Worm (Caenorhabditis elegans) whole organism, L4/young adult: ENCODE measurements around the gene Y62E10A.19.

Experiments used
- W03F9.2 ChIP-seq: fragments of 150-350 bp; optimal IDR thresholded peaks from 2 replicates; lab custom pipeline; 2014; ENCODE audit warnings: missing biosample characterization, missing genetic modification characterization
- dao-5 ChIP-seq: sonication (generic microtip); optimal IDR thresholded peaks from 2 replicates; lab custom pipeline; 2016; ENCODE audit warnings: missing genotype, missing genetic modification characterization, moderate library complexity, missing compliant biosample characterization
- him-1 ChIP-seq: sonication (generic microtip); optimal IDR thresholded peaks from 2 replicates; lab custom pipeline; 2016; ENCODE audit warnings: missing genotype, missing genetic modification reagents, missing genetic modification characterization, missing compliant biosample characterization

Gene Y62E10A.19

DNA sequence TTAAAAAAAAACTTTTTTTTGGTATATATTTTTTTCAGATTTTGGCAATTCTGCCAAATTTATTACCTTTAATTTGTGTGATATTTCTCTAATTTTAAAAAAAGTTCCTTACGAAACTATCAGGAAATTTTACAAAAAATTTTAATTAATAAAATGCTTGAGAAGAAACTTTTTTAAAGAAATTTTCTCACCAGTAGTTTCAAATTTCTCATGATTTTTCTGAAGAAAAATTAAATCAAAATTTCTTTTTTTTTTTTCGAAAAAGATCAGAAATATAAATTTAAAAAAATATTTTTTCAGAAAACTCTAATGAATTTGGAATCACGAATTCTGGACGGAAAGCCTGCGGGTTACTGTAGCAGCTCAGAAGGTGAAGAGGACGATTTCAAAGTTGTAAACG is 30.4 kb downstream of the Y62E10A.19 start, which contains the start of gene mau-8:
Gene mau-8, plus strand, starts transcription at position 301 of the 400 bp plus-strand sequence.
- TF ChIP-seq W03F9.2 (tag; lab: Kevin White, UChicago): no peak

DNA sequence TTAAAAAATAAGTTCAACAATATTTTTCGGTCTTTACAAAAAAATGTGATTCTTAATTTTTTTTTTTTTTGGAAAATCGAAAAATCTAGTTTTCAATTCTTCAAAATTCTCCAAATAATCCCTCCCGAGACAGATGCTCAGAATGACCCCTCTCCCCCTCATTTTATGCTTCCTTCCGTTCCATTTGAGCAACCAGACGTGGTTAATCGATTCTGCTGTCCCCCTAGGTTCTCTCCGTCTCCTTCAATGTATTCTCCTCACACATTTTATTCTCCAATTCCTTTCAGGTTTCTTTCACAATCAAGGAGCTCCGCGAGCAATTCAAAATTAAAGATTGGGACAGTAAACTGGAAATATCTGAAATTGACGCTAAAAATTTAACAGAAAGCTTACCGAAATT is 33.2 kb downstream of the Y62E10A.19 start:
- TF ChIP-seq W03F9.2 (tag; lab: Kevin White, UChicago) (no peak), dao-5 (tag; lab: Kevin White, UChicago) (no peak), him-1 (tag; lab: Kevin White, UChicago) (no peak)

DNA sequence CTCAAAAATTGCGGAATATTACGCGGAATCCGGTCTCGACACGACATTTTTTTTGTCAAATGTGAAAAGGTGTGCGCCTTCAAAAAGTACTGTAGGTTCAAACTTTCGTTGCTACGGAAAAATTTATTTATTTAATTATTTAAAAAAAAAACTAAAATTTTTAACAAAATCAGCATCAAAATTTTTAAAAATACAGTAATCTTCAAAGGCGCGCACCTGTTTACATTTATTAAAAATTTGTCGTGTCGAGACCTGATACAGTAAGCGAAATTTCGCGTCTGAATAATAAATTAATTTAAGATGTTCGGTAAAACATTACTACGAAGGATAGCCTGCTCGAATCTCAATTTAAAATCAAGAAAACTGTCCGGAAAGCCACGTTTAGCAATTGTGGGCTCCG is 36.4 kb downstream of the Y62E10A.19 start, which contains the start of gene Y62E10A.6:
Gene Y62E10A.6, plus strand, starts transcription at position 301 of the 400 bp plus-strand sequence.
- TF ChIP-seq dao-5 (tag; lab: Kevin White, UChicago): no peak
- no peak for TF ChIP-seq W03F9.2 (tag; lab: Kevin White, UChicago)
- TF ChIP-seq him-1 (tag; lab: Kevin White, UChicago): no peak

DNA sequence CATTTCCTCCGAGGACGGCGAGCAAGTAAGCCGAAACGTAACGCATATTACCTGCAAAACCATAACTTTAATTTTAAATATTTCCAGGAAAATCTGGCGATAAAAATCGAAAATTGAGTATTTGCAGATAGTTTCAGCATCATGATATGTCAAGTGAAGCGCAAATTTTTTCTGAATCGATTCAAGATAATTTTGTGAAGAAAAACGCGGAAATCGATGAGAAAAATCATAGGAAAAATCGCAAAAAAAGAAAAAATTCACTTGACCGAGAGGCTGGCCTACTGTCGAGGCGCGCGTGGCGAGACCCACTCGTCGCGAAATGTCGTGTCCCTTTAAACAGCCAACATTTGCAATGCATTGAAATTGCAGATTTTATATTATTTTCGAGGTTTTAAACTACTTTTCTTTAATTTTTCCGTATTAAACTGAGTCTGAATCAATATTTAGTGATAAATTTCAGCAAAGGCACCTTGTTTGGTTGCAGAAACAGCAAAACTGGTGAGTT is 37.8 kb downstream of the Y62E10A.19 start, which contains the start of the genes rla-2, popl-7 and Y62E10A.24:
Gene rla-2, minus strand, starts transcription at position 51 of the 505 bp plus-strand sequence.
Gene popl-7, plus strand, starts transcription at position 455 of the 505 bp plus-strand sequence.
Gene Y62E10A.24, plus strand, starts transcription at position 476 of the 505 bp plus-strand sequence.
- no peak for TF ChIP-seq W03F9.2 (tag; lab: Kevin White, UChicago)
- TF ChIP-seq dao-5 (tag; lab: Kevin White, UChicago): no peak
- TF ChIP-seq him-1 (tag; lab: Kevin White, UChicago): no peak

DNA sequence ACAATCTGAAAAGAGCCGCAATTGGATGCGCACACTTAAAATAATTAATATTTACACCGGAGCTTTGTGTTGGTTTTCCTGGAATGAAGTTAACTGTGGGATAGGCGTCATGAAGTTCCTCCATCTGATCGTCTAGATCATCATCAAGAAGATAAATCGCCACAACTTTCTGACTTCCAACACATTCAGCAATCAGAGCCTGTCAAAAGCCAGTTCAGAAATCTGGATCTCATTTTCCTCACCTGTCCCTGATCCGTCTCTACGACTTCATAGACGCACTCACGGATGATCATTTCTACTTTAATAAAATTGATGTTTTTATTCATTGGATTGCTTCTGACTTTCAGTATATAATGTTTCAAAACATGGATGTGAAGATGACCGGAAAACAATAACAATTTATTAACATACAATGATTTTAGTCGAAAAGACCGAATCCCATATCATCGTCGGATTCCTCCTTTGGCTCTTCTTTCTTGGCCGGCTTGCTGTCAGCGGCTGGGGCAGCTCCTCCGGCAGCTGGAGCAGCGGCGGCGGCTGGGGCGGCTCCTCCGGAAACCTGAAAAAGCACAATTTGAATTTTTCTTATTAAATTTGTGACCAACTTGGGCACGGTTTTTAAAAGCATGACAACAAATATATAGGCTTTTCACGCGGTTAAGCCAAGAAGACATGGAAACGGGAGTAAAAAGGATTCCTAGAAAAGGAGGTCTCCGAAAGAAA is 38.8 kb downstream of the Y62E10A.19 start, which contains the start of gene agt-1:
Gene agt-1, minus strand, starts transcription at position 293 of the 723 bp plus-strand sequence.
- TF ChIP-seq him-1 (tag; lab: Kevin White, UChicago): no peak
- TF ChIP-seq dao-5 (tag; lab: Kevin White, UChicago): no peak
- TF ChIP-seq W03F9.2 (tag; lab: Kevin White, UChicago): no peak

DNA sequence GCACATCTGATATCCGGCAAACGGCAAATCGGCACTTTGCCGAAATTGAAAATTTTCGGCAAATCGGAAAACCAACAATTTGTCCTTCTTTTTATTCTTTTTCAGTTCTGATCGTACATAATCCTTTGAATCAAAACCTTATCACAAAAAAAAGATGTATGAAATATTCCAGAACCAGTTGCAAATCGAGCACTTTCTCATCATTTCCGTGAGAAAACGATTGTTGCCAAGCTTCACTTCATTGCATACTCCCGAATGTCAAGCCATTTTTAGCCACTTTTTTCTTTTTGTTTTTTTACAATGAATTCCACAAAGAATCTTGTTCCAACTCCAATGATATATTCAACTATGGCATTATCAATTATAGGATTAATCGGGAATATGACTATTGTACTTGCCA is 43.2 kb downstream of the Y62E10A.19 start, which contains the start of gene srsx-25:
Gene srsx-25, plus strand, starts transcription at position 301 of the 400 bp plus-strand sequence.
- no peak for TF ChIP-seq W03F9.2 (tag; lab: Kevin White, UChicago)
- TF ChIP-seq him-1 (tag; lab: Kevin White, UChicago): no peak
- no peak for TF ChIP-seq dao-5 (tag; lab: Kevin White, UChicago)

DNA sequence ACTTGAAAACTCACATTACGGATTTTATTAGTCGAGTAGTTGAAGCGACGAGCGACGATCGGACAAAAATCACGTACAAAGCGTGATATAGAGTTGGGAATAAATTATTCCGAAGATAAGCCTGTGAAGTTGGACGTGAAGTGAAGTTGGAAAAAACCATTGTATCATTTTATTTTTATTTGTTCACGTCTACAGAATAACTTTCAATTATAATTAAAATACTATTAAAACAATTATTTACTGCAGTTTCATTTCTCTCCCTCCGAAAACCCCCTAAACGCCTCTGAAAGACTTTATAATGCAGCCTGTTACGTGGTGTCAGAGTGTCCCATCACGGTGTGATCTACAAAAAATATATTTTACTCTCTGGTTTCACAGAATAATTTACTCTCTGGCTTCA is 48.0 kb downstream of the Y62E10A.19 start, which contains the start of gene Y62E10A.3:
Gene Y62E10A.3, minus strand, starts transcription at position 101 of the 400 bp plus-strand sequence.
- no peak for TF ChIP-seq him-1 (tag; lab: Kevin White, UChicago)
- no peak for TF ChIP-seq W03F9.2 (tag; lab: Kevin White, UChicago)
- no peak for TF ChIP-seq dao-5 (tag; lab: Kevin White, UChicago)

DNA sequence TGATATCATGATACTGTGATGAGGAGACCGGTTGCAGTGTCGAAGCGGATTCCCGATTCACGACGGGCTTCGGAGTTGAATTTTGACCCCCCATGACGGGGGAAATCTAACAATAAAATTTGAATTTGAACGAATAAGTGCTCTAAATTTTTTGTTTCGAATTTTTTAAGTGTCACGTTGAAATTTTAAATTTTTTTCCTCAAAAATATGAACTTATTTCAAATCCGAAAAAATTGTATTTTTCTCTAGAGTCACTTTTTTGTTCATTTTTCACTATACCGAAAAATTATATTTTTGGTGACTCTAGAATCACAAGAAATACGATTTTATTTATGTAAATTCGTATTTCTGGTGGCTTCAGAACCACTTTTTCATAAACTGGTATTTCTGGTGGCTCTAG is 49.6 kb downstream of the Y62E10A.19 start, which contains the start of gene W02A2.8:
Gene W02A2.8, minus strand, starts transcription at position 101 of the 400 bp plus-strand sequence.
- TF ChIP-seq him-1 (tag; lab: Kevin White, UChicago): no peak
- TF ChIP-seq W03F9.2 (tag; lab: Kevin White, UChicago): no peak
- no peak for TF ChIP-seq dao-5 (tag; lab: Kevin White, UChicago)

DNA sequence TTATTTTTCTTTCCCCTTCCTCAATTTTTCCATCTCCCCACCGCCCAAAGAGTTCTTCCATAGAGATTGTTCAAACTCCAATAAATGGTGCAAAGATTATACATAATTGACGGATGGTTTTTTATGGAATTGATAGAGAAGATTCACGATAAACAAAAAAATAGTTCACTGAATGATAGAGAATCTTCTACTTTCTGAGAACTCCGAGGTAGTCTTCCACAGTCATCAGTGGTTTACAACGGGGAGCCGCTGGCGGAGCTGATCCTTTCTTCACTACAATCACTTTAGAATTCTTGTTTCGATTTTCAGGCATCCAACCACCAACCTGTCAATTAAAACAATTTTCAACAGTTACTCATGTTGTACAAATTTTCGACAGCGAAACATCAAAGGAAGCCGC is 52.1 kb downstream of the Y62E10A.19 start:
- TF ChIP-seq him-1 (tag; lab: Kevin White, UChicago) (no peak), W03F9.2 (tag; lab: Kevin White, UChicago) (no peak), dao-5 (tag; lab: Kevin White, UChicago) (no peak)

DNA sequence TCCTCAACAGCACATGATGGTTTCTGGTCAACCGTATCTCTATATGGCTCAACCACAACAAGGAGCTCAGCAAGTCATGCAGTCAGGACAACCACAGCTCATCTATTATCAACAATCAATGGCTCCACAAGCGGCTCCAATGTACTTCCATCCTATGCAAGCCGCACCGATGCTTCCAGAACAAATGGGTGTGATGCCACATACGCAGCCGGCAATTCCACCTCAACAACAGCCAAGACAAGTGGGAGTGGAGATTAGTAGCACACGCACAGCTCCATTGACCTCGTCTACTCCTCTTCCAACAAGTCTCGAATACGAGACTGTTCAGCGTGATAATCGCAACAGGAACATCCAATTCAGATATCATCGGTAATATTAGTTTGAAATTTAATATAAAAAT is 54.1 kb downstream of the Y62E10A.19 start:
- no peak for TF ChIP-seq him-1 (tag; lab: Kevin White, UChicago)
- no peak for TF ChIP-seq W03F9.2 (tag; lab: Kevin White, UChicago)
- no peak for TF ChIP-seq dao-5 (tag; lab: Kevin White, UChicago)
